Worm (Caenorhabditis elegans) whole organism, late embryonic: ENCODE data around the gene wrb-1.

ENCODE experiments used
- ceh-34 ChIP-seq: sonication (generic microtip); optimal IDR thresholded peaks from 2 replicates; lab custom pipeline; 2016; ENCODE audit warnings: mild to moderate bottlenecking, missing genetic modification characterization, missing compliant biosample characterization
- ceh-6 ChIP-seq: fragments of 200-800 bp; sonication (Bioruptor generic); optimal IDR thresholded peaks from 2 replicates; lab custom pipeline; 2018; ENCODE audit warnings: mild to moderate bottlenecking, missing genetic modification characterization, missing compliant biosample characterization
- dmd-4 ChIP-seq: sonication (generic microtip); optimal IDR thresholded peaks from 2 replicates; lab custom pipeline; 2016; ENCODE audit warnings: borderline replicate concordance, missing genetic modification characterization, missing compliant biosample characterization
- elt-2 ChIP-seq: sonication (generic microtip); optimal IDR thresholded peaks from 2 replicates; lab custom pipeline; 2016; ENCODE audit warnings: missing genetic modification reagents, missing genetic modification characterization, missing compliant biosample characterization
- hlh-15 ChIP-seq: sonication (generic microtip); optimal IDR thresholded peaks from 2 replicates; lab custom pipeline; 2016; ENCODE audit warnings: missing genetic modification characterization, missing compliant biosample characterization
- lim-6 ChIP-seq: sonication (generic microtip); optimal IDR thresholded peaks from 2 replicates; lab custom pipeline; 2016; ENCODE audit warnings: missing genetic modification characterization, missing compliant biosample characterization
- nhr-11 ChIP-seq: fragments of 150-350 bp; optimal IDR thresholded peaks from 2 replicates; lab custom pipeline; 2014; ENCODE audit warnings: missing biosample characterization, missing genetic modification characterization
- pax-1 ChIP-seq: fragments of 150-350 bp; optimal IDR thresholded peaks from 2 replicates; lab custom pipeline; 2014; ENCODE audit warnings: missing biosample characterization, missing genetic modification characterization
- zip-5 ChIP-seq: sonication (generic microtip); optimal IDR thresholded peaks from 2 replicates; lab custom pipeline; 2016; ENCODE audit warnings: missing genetic modification characterization, missing compliant biosample characterization

DNA sequence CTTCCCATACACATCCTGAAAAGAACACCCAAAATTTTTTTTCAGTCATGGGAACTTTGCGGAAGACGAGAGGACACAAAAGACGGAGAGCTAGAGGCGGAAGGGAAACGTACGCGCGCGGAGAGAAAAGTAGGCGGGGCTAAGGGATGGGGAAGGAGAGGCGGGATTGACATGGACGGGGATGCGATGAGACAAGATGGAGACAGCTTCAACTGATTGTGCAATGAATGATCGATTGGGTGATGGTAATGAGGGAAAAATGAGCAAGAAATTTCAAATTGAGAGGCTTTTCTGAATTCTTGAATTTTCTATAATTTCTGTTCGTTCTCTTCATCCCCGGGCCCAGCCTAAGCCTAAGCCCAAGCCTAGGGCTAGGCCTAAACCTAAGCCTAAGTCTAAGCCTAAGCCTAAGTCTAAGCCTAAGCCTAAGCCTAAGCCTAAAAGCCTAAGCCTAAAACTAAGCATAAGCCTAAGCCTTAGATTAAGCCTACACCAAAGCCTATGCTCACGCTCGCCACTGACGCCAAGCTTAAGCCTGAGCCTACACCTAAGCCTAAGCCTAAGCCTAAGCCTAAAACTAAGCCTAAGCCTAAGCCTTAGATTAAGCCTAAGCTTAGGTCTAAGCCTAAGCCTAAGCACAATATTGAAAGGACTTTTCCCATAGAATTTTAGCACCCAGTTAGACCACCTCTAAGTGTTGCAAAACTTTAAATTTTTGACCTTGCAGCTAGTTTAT lies 40.6 kb downstream of the wrb-1 start:
- no peak for TF ChIP-seq lim-6 (tag; lab: Kevin White, UChicago)
- no peak for TF ChIP-seq dmd-4 (tag; lab: Kevin White, UChicago)
- no peak for TF ChIP-seq pax-1 (tag; lab: Kevin White, UChicago)
- TF ChIP-seq ceh-34 (tag; lab: Kevin White, UChicago), result no peak
- TF ChIP-seq hlh-15 (tag; lab: Kevin White, UChicago), result no peak
- TF ChIP-seq ceh-6 (GFP tag; lab: Kevin White, UChicago), result no peak
- no peak for TF ChIP-seq elt-2
- TF ChIP-seq zip-5, result no peak
- TF ChIP-seq nhr-11 (tag; lab: Kevin White, UChicago), result no peak
